Worm (Caenorhabditis elegans) whole organism, young adult: ENCODE data around the gene elo-9.

Experiments used
- B0019.2 ChIP-seq: fragments of 200-800 bp; sonication (Bioruptor generic); conservative IDR thresholded peaks from 2 replicates; pipeline ENCODE4 v1.3.6; 2022; ENCODE audit warnings: missing genetic modification reagents, missing genetic modification characterization, missing compliant biosample characterization
- B0035.1 ChIP-seq: sonication (generic microtip); optimal IDR thresholded peaks from 2 replicates; lab custom pipeline; 2016; ENCODE audit warnings: missing genetic modification characterization, mild to moderate bottlenecking, missing compliant biosample characterization, missing genotype, missing genetic modification reagents
- B0261.1 ChIP-seq: sonication (generic microtip); optimal IDR thresholded peaks from 2 replicates; lab custom pipeline; 2016; ENCODE audit warnings: mild to moderate bottlenecking, missing genetic modification characterization, moderate library complexity, missing compliant biosample characterization
- F22D6.2 ChIP-seq: sonication (generic microtip); optimal IDR thresholded peaks from 2 replicates; lab custom pipeline; 2016; ENCODE audit warnings: mild to moderate bottlenecking, missing genetic modification characterization, missing compliant biosample characterization
- F33H1.4 ChIP-seq: fragments of 200-800 bp; sonication (Bioruptor generic); IDR thresholded peaks from 2 replicates; pipeline ENCODE4 v1.3.6; 2022; ENCODE audit warnings: missing genetic modification reagents, missing genetic modification characterization, missing compliant biosample characterization
- T26A5.8 ChIP-seq: sonication (generic microtip); optimal IDR thresholded peaks from 2 replicates; lab custom pipeline; 2016; ENCODE audit warnings: missing genetic modification characterization, missing compliant biosample characterization
- atf-7 ChIP-seq: sonication (generic microtip); optimal IDR thresholded peaks from 2 replicates; lab custom pipeline; 2017; ENCODE audit warnings: mild to moderate bottlenecking, missing genetic modification characterization, missing compliant biosample characterization
- athp-1 ChIP-seq: sonication (generic microtip); optimal IDR thresholded peaks from 2 replicates; lab custom pipeline; 2017; ENCODE audit warnings: mild to moderate bottlenecking, missing genetic modification characterization, missing compliant biosample characterization
- attf-5 ChIP-seq: fragments of 200-800 bp; sonication (Bioruptor generic); optimal IDR thresholded peaks from 2 replicates; lab custom pipeline; 2018; ENCODE audit warnings: mild to moderate bottlenecking, missing genetic modification characterization, missing compliant biosample characterization
- attf-6 ChIP-seq: fragments of 200-800 bp; sonication (Bioruptor generic); IDR thresholded peaks from 2 replicates; pipeline ENCODE4 v1.3.6; 2022; ENCODE audit warnings: missing genetic modification reagents, missing genetic modification characterization, missing compliant biosample characterization
- bed-2 ChIP-seq: fragments of 200-800 bp; sonication (Bioruptor generic); IDR thresholded peaks from 2 replicates; pipeline ENCODE4 v1.3.6; 2022; ENCODE audit warnings: missing genetic modification reagents, missing genetic modification characterization, missing compliant biosample characterization
- ceh-27 ChIP-seq: fragments of 200-800 bp; sonication (Bioruptor generic); optimal IDR thresholded peaks from 2 replicates; lab custom pipeline; 2018; ENCODE audit warnings: mild to moderate bottlenecking, missing genetic modification characterization, moderate library complexity, missing compliant biosample characterization
- ceh-58 ChIP-seq: fragments of 200-800 bp; sonication (Bioruptor generic); IDR thresholded peaks from 2 replicates; pipeline ENCODE4 v1.3.6; 2022; ENCODE audit warnings: missing genetic modification characterization, missing compliant biosample characterization
- ceh-79 ChIP-seq: sonication (generic microtip); optimal IDR thresholded peaks from 2 replicates; lab custom pipeline; 2017; ENCODE audit warnings: mild to moderate bottlenecking, missing genetic modification characterization, missing compliant biosample characterization
- dpl-1 ChIP-seq: fragments of 150-350 bp; optimal IDR thresholded peaks from 2 replicates; lab custom pipeline; 2014; ENCODE audit warnings: missing biosample characterization, missing genetic modification reagents, missing genetic modification characterization
- egrh-3 ChIP-seq: fragments of 200-800 bp; sonication (Bioruptor generic); IDR thresholded peaks from 2 replicates; pipeline ENCODE4 v1.3.6; 2022; ENCODE audit warnings: missing genetic modification reagents, missing genetic modification characterization, missing compliant biosample characterization
- ekl-4 ChIP-seq: fragments of 200-800 bp; sonication (Bioruptor generic); IDR thresholded peaks from 2 replicates; pipeline ENCODE4 v1.3.6; 2022; ENCODE audit warnings: missing genetic modification reagents, missing genetic modification characterization, missing compliant biosample characterization
- ets-4 ChIP-seq: fragments of 200-800 bp; sonication (Bioruptor generic); optimal IDR thresholded peaks from 2 replicates; lab custom pipeline; 2018; ENCODE audit warnings: mild to moderate bottlenecking, missing genetic modification characterization, missing compliant biosample characterization
- let-526 ChIP-seq: fragments of 200-800 bp; sonication (Bioruptor generic); IDR thresholded peaks from 2 replicates; pipeline ENCODE4 v1.3.6; 2022; ENCODE audit warnings: missing genetic modification reagents, missing genetic modification characterization, missing compliant biosample characterization
- let-607 ChIP-seq, 2 experiments: fragments of 200-800 bp in 1 of 2; sonication (Bioruptor generic) in 1 of 2; sonication (generic microtip) in 1 of 2; optimal IDR thresholded peaks; 2 replicates each; lab custom pipeline; 2016 to 2018; ENCODE audit warnings: mild to moderate bottlenecking in 2 of 2, missing compliant biosample characterization in 2 of 2, missing genetic modification characterization in 2 of 2, moderate library complexity in 2 of 2, missing genotype in 1 of 2
- lin-26 ChIP-seq: fragments of 200-800 bp; sonication (Bioruptor generic); IDR thresholded peaks from 2 replicates; pipeline ENCODE4 v1.3.6; 2022; ENCODE audit warnings: missing genetic modification reagents, missing genetic modification characterization, missing compliant biosample characterization
- lin-35 ChIP-seq, 3 experiments: fragments of 150-350 bp in 2 of 3; sonication (generic microtip) in 1 of 3; optimal IDR thresholded peaks; 2 replicates each; lab custom pipeline; 2014 to 2018; ENCODE audit warnings: missing biosample characterization in 3 of 3, missing genetic modification characterization in 3 of 3, missing genetic modification reagents in 3 of 3
- lin-54 ChIP-seq: fragments of 200-800 bp; sonication (Bioruptor generic); optimal IDR thresholded peaks from 2 replicates; lab custom pipeline; 2018; ENCODE audit warnings: mild to moderate bottlenecking, missing genetic modification characterization, missing compliant biosample characterization
- lsl-1 ChIP-seq: fragments of 200-800 bp; sonication (Bioruptor generic); optimal IDR thresholded peaks from 2 replicates; lab custom pipeline; 2018; ENCODE audit warnings: mild to moderate bottlenecking, missing genetic modification characterization, moderate library complexity, missing compliant biosample characterization
- lsy-27 ChIP-seq: sonication (generic microtip); optimal IDR thresholded peaks from 2 replicates; lab custom pipeline; 2017; ENCODE audit warnings: missing genetic modification characterization, mild to moderate bottlenecking, missing compliant biosample characterization, antibody characterized with exemption, missing genotype, borderline replicate concordance; ENCODE audit not compliant: insufficient read depth
- nhr-80 ChIP-seq: sonication (generic microtip); optimal IDR thresholded peaks from 2 replicates; lab custom pipeline; 2016; ENCODE audit warnings: missing genetic modification characterization, missing compliant biosample characterization
- nhr-90 ChIP-seq: sonication (generic microtip); optimal IDR thresholded peaks from 2 replicates; lab custom pipeline; 2016; ENCODE audit warnings: missing genotype, mild to moderate bottlenecking, missing genetic modification characterization, missing compliant biosample characterization
- rec-8 ChIP-seq, 2 experiments: sonication (generic microtip); optimal IDR thresholded peaks; 2 replicates each; lab custom pipeline; 2016; ENCODE audit warnings: mild to moderate bottlenecking in 2 of 2, missing genetic modification characterization in 2 of 2, missing genetic modification reagents in 2 of 2, missing genotype in 2 of 2, missing biosample characterization in 1 of 2, missing compliant biosample characterization in 1 of 2, moderate library complexity in 1 of 2
- unc-130 ChIP-seq: sonication (generic microtip); optimal IDR thresholded peaks from 2 replicates; lab custom pipeline; 2016; ENCODE audit warnings: missing genetic modification reagents, missing genetic modification characterization, missing compliant biosample characterization
- ztf-22 ChIP-seq: fragments of 200-800 bp; sonication (Bioruptor generic); optimal IDR thresholded peaks from 2 replicates; lab custom pipeline; 2018; ENCODE audit warnings: mild to moderate bottlenecking, missing genetic modification characterization, moderate library complexity, missing compliant biosample characterization
- ztf-26 ChIP-seq: sonication (generic microtip); optimal IDR thresholded peaks from 2 replicates; lab custom pipeline; 2017; ENCODE audit warnings: missing genetic modification characterization, missing compliant biosample characterization
- ztf-28 ChIP-seq: fragments of 200-800 bp; sonication (Bioruptor generic); IDR thresholded peaks from 2 replicates; pipeline ENCODE4 v1.3.6; 2022; ENCODE audit warnings: missing genetic modification reagents, missing genetic modification characterization, missing compliant biosample characterization
- ztf-3 ChIP-seq: fragments of 200-800 bp; sonication (Bioruptor generic); optimal IDR thresholded peaks from 2 replicates; lab custom pipeline; 2018; ENCODE audit warnings: mild to moderate bottlenecking, missing genetic modification characterization, missing compliant biosample characterization

The elo-9 gene

ce11 chrII:14969320-14969950, 5.5 kb upstream of the elo-9 start, which contains the start of the genes pole-4, nsun-5 and metl-2 (continued):
- TF ChIP-seq let-526 (no peak), B0019.2 (no peak), dpl-1 (peak; percentile 26), attf-5 (GFP tag; lab: Kevin White, UChicago) (peak; percentile 28)

ce11 chrII:14968275-14968674, 4.4 kb upstream of the elo-9 start:
- TF ChIP-seq F33H1.4 = peak; percentile 54
- peak; percentile 69 for TF ChIP-seq lsl-1 (GFP tag; lab: Kevin White, UChicago)
- no peak for TF ChIP-seq B0261.1 (tag; lab: Kevin White, UChicago)

ce11 chrII:14967084-14967483, 3.2 kb upstream of the elo-9 start:
- TF ChIP-seq athp-1 (no peak), atf-7 (tag; lab: Kevin White, UChicago) (no peak), ceh-27 (no peak), F22D6.2 (no peak), B0035.1 (tag; lab: Kevin White, UChicago) (no peak), dpl-1 (no peak), nhr-90 (tag; lab: Kevin White, UChicago) (no peak), ekl-4 (GFP tag; lab: Robert Waterston, UW) (no peak), rec-8 (tag; optimal IDR thresholded peaks at IDR 0.05; lab: Kevin White, UChicago) (no peak), attf-6 (no peak)

ce11 chrII:14966420-14966819, 2.5 kb upstream of the elo-9 start:
- TF ChIP-seq bed-2 (GFP tag; lab: Robert Waterston, UW) (no peak), egrh-3 (GFP tag; lab: Robert Waterston, UW) (no peak), ztf-3 (no peak), let-607 (tag; optimal IDR thresholded peaks at IDR 0.05; lab: Kevin White, UChicago) (no peak), lsy-27 (tag; lab: Kevin White, UChicago) (no peak), ztf-28 (GFP tag; lab: Robert Waterston, UW) (no peak), unc-130 (no peak), ceh-58 (no peak), ztf-22 (GFP tag; lab: Kevin White, UChicago) (no peak), T26A5.8 (tag; lab: Kevin White, UChicago) (no peak), dpl-1 (no peak), lin-26 (GFP tag; lab: Robert Waterston, UW) (no peak), lin-54 (GFP tag; lab: Kevin White, UChicago) (no peak), lin-35 (GFP tag; optimal IDR thresholded peaks at IDR 0.05; lab: Kevin White, UChicago) (no peak), ets-4 (no peak), ceh-79 (tag; lab: Kevin White, UChicago) (no peak)

ce11 chrII:14964877-14965276, 969 bp upstream of the elo-9 start:
- TF ChIP-seq nhr-80 (tag; lab: Kevin White, UChicago) = peak; percentile 82
- TF ChIP-seq ztf-26 (tag; lab: Kevin White, UChicago) = no peak
